Worm (Caenorhabditis elegans) whole organism, L4 larva: ENCODE measurements around the gene pqn-73.

Source experiments
- F37D6.2 ChIP-seq: sonication (generic microtip); optimal IDR thresholded peaks from 2 replicates; lab custom pipeline; 2016; ENCODE audit warnings: mild to moderate bottlenecking, missing genetic modification characterization, missing compliant biosample characterization
- ceh-44 ChIP-seq: fragments of 200-800 bp; sonication (Bioruptor generic); IDR thresholded peaks from 2 replicates; pipeline ENCODE4 v1.3.6; 2022; ENCODE audit warnings: missing genetic modification reagents, missing genetic modification characterization, missing compliant biosample characterization
- daf-8 ChIP-seq: fragments of 200-800 bp; sonication (Bioruptor generic); IDR thresholded peaks from 2 replicates; pipeline ENCODE4 v1.3.6; 2022; ENCODE audit warnings: missing genetic modification characterization, missing compliant biosample characterization
- mes-2 ChIP-seq: sonication (generic microtip); optimal IDR thresholded peaks from 2 replicates; lab custom pipeline; 2016; ENCODE audit warnings: missing genotype, mild to moderate bottlenecking, missing genetic modification characterization, missing compliant biosample characterization; ENCODE audit not compliant: poor library complexity, severe bottlenecking

ce11 chrII:8520625-8521024, 19.9 kb upstream of the pqn-73 start, which contains the start of gene cht-2:
- TF ChIP-seq daf-8 (no peak), mes-2 (tag; lab: Kevin White, UChicago) (no peak), F37D6.2 (tag; lab: Kevin White, UChicago) (no peak), ceh-44 (GFP tag; lab: Robert Waterston, UW) (no peak)
